Fruit fly (Drosophila melanogaster) whole organism, prepupa: ENCODE measurements around the gene CG10164.

Source experiments
- CG1621 ChIP-seq: fragments of 200-800 bp; sonication (Bioruptor generic); optimal IDR thresholded peaks from 3 replicates; lab custom pipeline; 2018; ENCODE audit warnings: missing biosample characterization, mild to moderate bottlenecking, missing genetic modification characterization
- CG31627 ChIP-seq: fragments of 200-800 bp; sonication (Bioruptor generic); optimal IDR thresholded peaks from 3 replicates; lab custom pipeline; 2016; ENCODE audit warnings: missing biosample characterization, missing genetic modification characterization
- CG32006 ChIP-seq: fragments of 200-800 bp; sonication (Bioruptor generic); optimal IDR thresholded peaks from 3 replicates; lab custom pipeline; 2017; ENCODE audit warnings: missing biosample characterization, mild to moderate bottlenecking, missing genetic modification characterization
- CG3919 ChIP-seq: fragments of 200-800 bp; sonication (Bioruptor generic); optimal IDR thresholded peaks from 3 replicates; lab custom pipeline; 2016; ENCODE audit warnings: missing biosample characterization, missing genetic modification characterization
- CG6792 ChIP-seq: fragments of 200-800 bp; sonication (Bioruptor generic); optimal IDR thresholded peaks from 3 replicates; lab custom pipeline; 2016; ENCODE audit warnings: missing biosample characterization, missing genetic modification characterization
- CG6854 ChIP-seq: fragments of 200-800 bp; sonication (Bioruptor generic); optimal IDR thresholded peaks from 2 replicates; lab custom pipeline; 2017; ENCODE audit warnings: missing biosample characterization, mild to moderate bottlenecking, missing genetic modification characterization
- CG8119 ChIP-seq: fragments of 200-800 bp; sonication (Bioruptor generic); IDR thresholded peaks from 3 replicates; pipeline ENCODE4 v1.3.6; 2022; ENCODE audit warnings: missing biosample characterization, missing genetic modification characterization
- CG8319 ChIP-seq: fragments of 200-800 bp; sonication (Bioruptor generic); optimal IDR thresholded peaks from 3 replicates; lab custom pipeline; 2016; ENCODE audit warnings: missing biosample characterization, missing genetic modification characterization
- CG8632 ChIP-seq: fragments of 200-800 bp; sonication (Bioruptor generic); optimal IDR thresholded peaks from 3 replicates; lab custom pipeline; 2016; ENCODE audit warnings: missing biosample characterization, missing genetic modification characterization
- CG9139 ChIP-seq: fragments of 200-800 bp; sonication (Bioruptor generic); optimal IDR thresholded peaks from 3 replicates; lab custom pipeline; 2017; ENCODE audit warnings: missing biosample characterization, mild to moderate bottlenecking, missing genetic modification characterization
- Eip75B ChIP-seq: fragments of 200-800 bp; sonication (Bioruptor generic); optimal IDR thresholded peaks from 3 replicates; lab custom pipeline; 2016; ENCODE audit warnings: missing biosample characterization, missing genetic modification characterization
- Eip78C ChIP-seq: fragments of 200-800 bp; sonication (Bioruptor generic); peaks from one replicate; lab custom pipeline; 2016; ENCODE audit warnings: missing biosample characterization, missing genetic modification characterization
- Eip93F ChIP-seq: fragments of 200-800 bp; sonication (Bioruptor generic); optimal IDR thresholded peaks from 2 replicates; lab custom pipeline; 2016; ENCODE audit warnings: missing biosample characterization, mild to moderate bottlenecking, missing genetic modification characterization
- Ets21C ChIP-seq: fragments of 200-800 bp; sonication (Bioruptor generic); optimal IDR thresholded peaks from 3 replicates; lab custom pipeline; 2016; ENCODE audit warnings: missing biosample characterization, missing genetic modification characterization
- Ets96B ChIP-seq: fragments of 200-800 bp; optimal IDR thresholded peaks from 2 replicates; lab custom pipeline; 2019; ENCODE audit warnings: missing biosample characterization, mild to moderate bottlenecking, missing genetic modification characterization, moderate library complexity
- Hr38 ChIP-seq: sonication (Bioruptor generic); optimal IDR thresholded peaks from 2 replicates; lab custom pipeline; 2016; ENCODE audit warnings: missing biosample characterization, missing genetic modification characterization
- Lpt ChIP-seq: fragments of 200-800 bp; sonication (Bioruptor generic); optimal IDR thresholded peaks from 3 replicates; lab custom pipeline; 2016; ENCODE audit warnings: missing biosample characterization, missing genetic modification characterization
- Met ChIP-seq: fragments of 200-800 bp; sonication (Bioruptor generic); optimal IDR thresholded peaks from 3 replicates; lab custom pipeline; 2016; ENCODE audit warnings: missing biosample characterization, missing genetic modification characterization
- Smox ChIP-seq: fragments of 200-800 bp; sonication (Bioruptor generic); optimal IDR thresholded peaks from 3 replicates; lab custom pipeline; 2016; ENCODE audit warnings: missing biosample characterization, missing genetic modification characterization
- Sox102F ChIP-seq: fragments of 200-800 bp; sonication (Bioruptor generic); optimal IDR thresholded peaks from 2 replicates; lab custom pipeline; 2016; ENCODE audit warnings: missing biosample characterization, mild to moderate bottlenecking, missing genetic modification characterization
- Sox14 ChIP-seq: fragments of 200-800 bp; sonication (Bioruptor generic); optimal IDR thresholded peaks from 3 replicates; lab custom pipeline; 2016; ENCODE audit warnings: missing biosample characterization, missing genetic modification characterization
- acj6 ChIP-seq: fragments of 200-800 bp; sonication (Bioruptor generic); optimal IDR thresholded peaks from 3 replicates; lab custom pipeline; 2016; ENCODE audit warnings: missing biosample characterization, missing genetic modification characterization
- cyc ChIP-seq: fragments of 200-800 bp; sonication (Bioruptor generic); optimal IDR thresholded peaks from 3 replicates; lab custom pipeline; 2016; ENCODE audit warnings: missing biosample characterization, missing genetic modification characterization
- dsx ChIP-seq: fragments of 200-800 bp; optimal IDR thresholded peaks from 3 replicates; lab custom pipeline; 2019; ENCODE audit warnings: missing biosample characterization, mild to moderate bottlenecking, missing genetic modification characterization, moderate library complexity; ENCODE audit not compliant: poor library complexity, severe bottlenecking
- eg ChIP-seq: fragments of 200-800 bp; sonication (Bioruptor generic); IDR thresholded peaks from 3 replicates; pipeline ENCODE4 v1.3.6; 2022; ENCODE audit warnings: missing biosample characterization, missing genetic modification characterization
- esn ChIP-seq: fragments of 200-800 bp; sonication (Bioruptor generic); optimal IDR thresholded peaks from 2 replicates; lab custom pipeline; 2016; ENCODE audit warnings: missing biosample characterization, mild to moderate bottlenecking, missing genetic modification characterization, moderate library complexity
- fd59A ChIP-seq: fragments of 200-800 bp; sonication (Bioruptor generic); optimal IDR thresholded peaks from 2 replicates; lab custom pipeline; 2017; ENCODE audit warnings: missing biosample characterization, mild to moderate bottlenecking, missing genetic modification characterization, missing genetic modification reagents
- pdm3 ChIP-seq: fragments of 200-800 bp; sonication (Bioruptor generic); optimal IDR thresholded peaks from 3 replicates; lab custom pipeline; 2016; ENCODE audit warnings: missing biosample characterization, missing genetic modification characterization
- salr ChIP-seq, 2 experiments: fragments of 200-800 bp; sonication (Bioruptor generic); optimal IDR thresholded peaks; 3 replicates each; lab custom pipeline; 2016 to 2018; ENCODE audit warnings: missing biosample characterization in 2 of 2, missing genetic modification characterization in 2 of 2, mild to moderate bottlenecking in 1 of 2
- spab ChIP-seq: fragments of 200-800 bp; sonication (Bioruptor generic); optimal IDR thresholded peaks from 2 replicates; lab custom pipeline; 2017; ENCODE audit warnings: missing biosample characterization, mild to moderate bottlenecking, missing genetic modification characterization, missing genetic modification reagents
- svp ChIP-seq: fragments of 200-800 bp; sonication (Bioruptor generic); peaks from one replicate; lab custom pipeline; 2016; ENCODE audit warnings: missing biosample characterization, missing genetic modification characterization
- topi ChIP-seq: fragments of 200-800 bp; sonication (Bioruptor generic); optimal IDR thresholded peaks from 3 replicates; lab custom pipeline; 2016; ENCODE audit warnings: missing biosample characterization, missing genetic modification characterization

The CG10164 gene

dm6 chr3R:23504760-23505159, 52.0 kb downstream of the CG10164 start (continued):
- TF ChIP-seq Eip75B (GFP tag; lab: Kevin White, UChicago), result peak; percentile 22
- TF ChIP-seq Ets21C, result peak; percentile 36
- TF ChIP-seq cyc, result peak; percentile 49
- peak; percentile 81 for TF ChIP-seq CG32006 (GFP tag; lab: Kevin White, UChicago)
- no peak for TF ChIP-seq dsx
- peak; percentile 54 for TF ChIP-seq Smox
- TF ChIP-seq esn (GFP tag; lab: Kevin White, UChicago), result peak; percentile 69
- TF ChIP-seq svp (GFP tag; lab: Kevin White, UChicago), result peak; percentile 87
- TF ChIP-seq pdm3 (GFP tag; lab: Kevin White, UChicago), result peak; percentile 60
- TF ChIP-seq CG8119 (GFP tag; lab: Robert Waterston, UW), result peak; percentile 86
- peak; percentile 44 for TF ChIP-seq Lpt (GFP tag; lab: Kevin White, UChicago)
- TF ChIP-seq Ets96B (tag; lab: Kevin White, UChicago), result no peak
- TF ChIP-seq CG9139, result no peak
- TF ChIP-seq salr (GFP tag; optimal IDR thresholded peaks at IDR 0.05; lab: Kevin White, UChicago), result peak in 1 of 2 experiments; percentile 44
- no peak for TF ChIP-seq CG8632 (GFP tag; lab: Kevin White, UChicago)
- TF ChIP-seq acj6 (GFP tag; lab: Kevin White, UChicago), result peak; percentile 37
- TF ChIP-seq spab (GFP tag; lab: Kevin White, UChicago), result no peak
- TF ChIP-seq CG31627 (GFP tag; lab: Kevin White, UChicago), result peak; percentile 56
- TF ChIP-seq Eip78C (GFP tag; lab: Kevin White, UChicago), result peak; percentile 90
- no peak for TF ChIP-seq fd59A
- peak; percentile 44 for TF ChIP-seq CG3919 (GFP tag; lab: Kevin White, UChicago)
- TF ChIP-seq Sox102F (GFP tag; lab: Kevin White, UChicago), result peak; percentile 54
- no peak for TF ChIP-seq Eip93F (GFP tag; lab: Kevin White, UChicago)
- peak; percentile 65 for TF ChIP-seq topi
- TF ChIP-seq Met (GFP tag; lab: Kevin White, UChicago), result peak; percentile 69
- peak; percentile 60; the same call in 2 of the 3 replicates for TF ChIP-seq eg (GFP tag; lab: Robert Waterston, UW)
- TF ChIP-seq CG1621 (tag; lab: Kevin White, UChicago), result no peak
- no peak for TF ChIP-seq Hr38 (GFP tag; lab: Kevin White, UChicago)
- no peak for TF ChIP-seq CG8319 (GFP tag; lab: Kevin White, UChicago)
- TF ChIP-seq Sox14 (GFP tag; lab: Kevin White, UChicago), result peak; percentile 49
- no peak for TF ChIP-seq CG6792
- no peak for TF ChIP-seq CG6854 (GFP tag; lab: Kevin White, UChicago)
